Worm (Caenorhabditis elegans) whole organism, L4 larva: ENCODE results near the gene F54D5.5.
A peak's percentile ranks its signal among the peaks of the same experiment; 100 is the strongest.

Experiments
- F26F4.8 ChIP-seq: fragments of 200-800 bp; sonication (Bioruptor generic); conservative IDR thresholded peaks from 2 replicates; pipeline ENCODE4 v1.3.6; 2022; ENCODE audit warnings: missing genetic modification characterization, missing compliant biosample characterization
- T20F7.1 ChIP-seq: fragments of 200-800 bp; sonication (Bioruptor generic); optimal IDR thresholded peaks from 2 replicates; lab custom pipeline; 2018; ENCODE audit warnings: mild to moderate bottlenecking, missing genetic modification characterization, missing compliant biosample characterization
- T26A8.4 ChIP-seq: fragments of 200-800 bp; sonication (Bioruptor generic); IDR thresholded peaks from 2 replicates; pipeline ENCODE4 v1.3.6; 2022; ENCODE audit warnings: missing genetic modification characterization, missing compliant biosample characterization
- Y105C5A.15 ChIP-seq: fragments of 200-800 bp; sonication (Bioruptor generic); IDR thresholded peaks from 2 replicates; pipeline ENCODE4 v1.3.6; 2022; ENCODE audit warnings: missing genetic modification characterization, missing compliant biosample characterization
- Y48G9A.11 ChIP-seq: fragments of 200-800 bp; sonication (Bioruptor generic); IDR thresholded peaks from 2 replicates; pipeline ENCODE4 v1.3.6; 2022; ENCODE audit warnings: missing genetic modification reagents, missing genetic modification characterization, missing compliant biosample characterization
- ZK546.5 ChIP-seq, 2 experiments: sonication (generic microtip); optimal IDR thresholded peaks; 2 replicates each; lab custom pipeline; 2017; ENCODE audit warnings: missing biosample characterization in 2 of 2, missing genetic modification characterization in 2 of 2
- aha-1 ChIP-seq: fragments of 150-350 bp; peaks from one replicate; lab custom pipeline; 2014; ENCODE audit warnings: missing biosample characterization, missing genetic modification characterization
- ama-1 ChIP-seq: fragments of 150-350 bp; optimal IDR thresholded peaks from 2 replicates; lab custom pipeline; 2014; ENCODE audit warnings: inconsistent platforms, mixed read lengths
- ceh-28 ChIP-seq: fragments of 150-350 bp; optimal IDR thresholded peaks from 2 replicates; lab custom pipeline; 2014; ENCODE audit warnings: missing biosample characterization, missing genetic modification reagents, missing genetic modification characterization
- cey-2 ChIP-seq: sonication (generic microtip); optimal IDR thresholded peaks from 3 replicates; lab custom pipeline; 2017; ENCODE audit warnings: missing genetic modification characterization, mild to moderate bottlenecking, missing compliant biosample characterization, antibody characterized with exemption, borderline replicate concordance; ENCODE audit not compliant: insufficient read depth
- ctbp-1 ChIP-seq: fragments of 200-800 bp; sonication (Bioruptor generic); IDR thresholded peaks from 2 replicates; pipeline ENCODE4 v1.3.6; 2022; ENCODE audit warnings: missing genetic modification reagents, missing genetic modification characterization, missing compliant biosample characterization
- daf-19 ChIP-seq: fragments of 200-800 bp; sonication (Bioruptor generic); conservative IDR thresholded peaks from 2 replicates; pipeline ENCODE4 v1.3.6; 2022; ENCODE audit warnings: missing genetic modification characterization, missing compliant biosample characterization
- daf-8 ChIP-seq: fragments of 200-800 bp; sonication (Bioruptor generic); IDR thresholded peaks from 2 replicates; pipeline ENCODE4 v1.3.6; 2022; ENCODE audit warnings: missing genetic modification characterization, missing compliant biosample characterization
- dmd-6 ChIP-seq: fragments of 200-800 bp; sonication (Bioruptor generic); IDR thresholded peaks from 2 replicates; pipeline ENCODE4 v1.3.6; 2022; ENCODE audit warnings: missing genetic modification reagents, missing genetic modification characterization, missing compliant biosample characterization
- dmd-8 ChIP-seq: fragments of 200-800 bp; sonication (Bioruptor generic); IDR thresholded peaks from 2 replicates; pipeline ENCODE4 v1.3.6; 2022; ENCODE audit warnings: missing genetic modification characterization, missing compliant biosample characterization
- dmd-9 ChIP-seq: fragments of 200-800 bp; sonication (Bioruptor generic); IDR thresholded peaks from 2 replicates; pipeline ENCODE4 v1.3.6; 2022; ENCODE audit warnings: missing genetic modification reagents, missing genetic modification characterization, missing compliant biosample characterization
- duxl-1 ChIP-seq: sonication (generic microtip); optimal IDR thresholded peaks from 2 replicates; lab custom pipeline; 2016; ENCODE audit warnings: mild to moderate bottlenecking, missing genetic modification characterization, moderate library complexity, missing compliant biosample characterization; ENCODE audit not compliant: poor library complexity
- dve-1 ChIP-seq: sonication (generic microtip); optimal IDR thresholded peaks from 2 replicates; lab custom pipeline; 2017; ENCODE audit warnings: antibody characterized with exemption, mild to moderate bottlenecking, missing genetic modification characterization, missing compliant biosample characterization; ENCODE audit not compliant: insufficient read depth
- egl-43 ChIP-seq: fragments of 200-800 bp; sonication (Bioruptor generic); IDR thresholded peaks from 2 replicates; pipeline ENCODE4 v1.3.6; 2022; ENCODE audit warnings: missing genetic modification reagents, missing genetic modification characterization, missing compliant biosample characterization
- fkh-10 ChIP-seq: fragments of 150-350 bp; optimal IDR thresholded peaks from 2 replicates; lab custom pipeline; 2014; ENCODE audit warnings: missing biosample characterization, missing genetic modification reagents, missing genetic modification characterization
- fos-1 ChIP-seq: fragments of 150-350 bp; optimal IDR thresholded peaks from 2 replicates; lab custom pipeline; 2014; ENCODE audit warnings: missing biosample characterization, missing genetic modification characterization
- gei-8 ChIP-seq: fragments of 200-800 bp; sonication (Bioruptor generic); optimal IDR thresholded peaks from 2 replicates; lab custom pipeline; 2018; ENCODE audit warnings: mild to moderate bottlenecking, missing genetic modification characterization, missing compliant biosample characterization
- hmg-1.1 ChIP-seq: fragments of 200-800 bp; sonication (Bioruptor generic); IDR thresholded peaks from 2 replicates; pipeline ENCODE4 v1.3.6; 2022; ENCODE audit warnings: missing genetic modification reagents, missing genetic modification characterization, missing compliant biosample characterization
- lim-7 ChIP-seq: fragments of 200-800 bp; sonication (Bioruptor generic); IDR thresholded peaks from 2 replicates; pipeline ENCODE4 v1.3.6; 2022; ENCODE audit warnings: missing genetic modification characterization, missing compliant biosample characterization
- lin-15B ChIP-seq: fragments of 150-350 bp; sonication (generic microtip); optimal IDR thresholded peaks from 3 replicates; lab custom pipeline; 2014; ENCODE audit warnings: missing biosample characterization, missing genetic modification characterization
- lir-3 ChIP-seq: sonication (generic microtip); optimal IDR thresholded peaks from 2 replicates; lab custom pipeline; 2016; ENCODE audit warnings: mild to moderate bottlenecking, missing genetic modification characterization, missing compliant biosample characterization
- lsy-2 ChIP-seq, 2 experiments: fragments of 150-350 bp in 1 of 2; sonication (generic microtip) in 1 of 2; optimal IDR thresholded peaks; 2 replicates each; lab custom pipeline; 2014 to 2017; ENCODE audit warnings: missing biosample characterization in 2 of 2, missing genetic modification characterization in 2 of 2
- mep-1 ChIP-seq: fragments of 150-350 bp; sonication (generic microtip); optimal IDR thresholded peaks from 3 replicates; lab custom pipeline; 2014; ENCODE audit warnings: missing biosample characterization, missing genetic modification characterization
- mes-2 ChIP-seq: sonication (generic microtip); optimal IDR thresholded peaks from 2 replicates; lab custom pipeline; 2016; ENCODE audit warnings: missing genotype, mild to moderate bottlenecking, missing genetic modification characterization, missing compliant biosample characterization; ENCODE audit not compliant: poor library complexity, severe bottlenecking
- mxl-3 ChIP-seq: fragments of 200-800 bp; sonication (Bioruptor generic); optimal IDR thresholded peaks from 2 replicates; lab custom pipeline; 2018; ENCODE audit warnings: mild to moderate bottlenecking, missing genetic modification characterization, missing compliant biosample characterization
- nhr-237 ChIP-seq: sonication (generic microtip); optimal IDR thresholded peaks from 2 replicates; lab custom pipeline; 2017; ENCODE audit warnings: missing biosample characterization, missing genetic modification characterization
- nhr-42 ChIP-seq: fragments of 200-800 bp; sonication (Bioruptor generic); IDR thresholded peaks from 2 replicates; pipeline ENCODE4 v1.3.6; 2022; ENCODE audit warnings: missing genetic modification characterization, missing compliant biosample characterization
- nhr-6 ChIP-seq: fragments of 150-350 bp; optimal IDR thresholded peaks from 2 replicates; lab custom pipeline; 2014; ENCODE audit warnings: missing biosample characterization, missing genetic modification characterization
- nhr-77 ChIP-seq: fragments of 150-350 bp; optimal IDR thresholded peaks from 2 replicates; lab custom pipeline; 2014; ENCODE audit warnings: missing biosample characterization, missing genetic modification characterization
- pha-4 ChIP-seq, 2 experiments: fragments of 150-350 bp in 1 of 2; fragments of 200-800 bp in 1 of 2; sonication (Bioruptor generic) in 1 of 2; IDR thresholded peaks in 1 of 2; optimal IDR thresholded peaks in 1 of 2; 2 replicates each; pipeline versions ENCODE4 v1.3.6 to Lab custom; 2014 to 2022; ENCODE audit warnings: missing genetic modification characterization in 2 of 2, missing genetic modification reagents in 2 of 2, missing biosample characterization in 1 of 2, missing compliant biosample characterization in 1 of 2
- php-3 ChIP-seq: fragments of 200-800 bp; sonication (Bioruptor generic); IDR thresholded peaks from 2 replicates; pipeline ENCODE4 v1.3.6; 2022; ENCODE audit warnings: missing genetic modification reagents, missing genetic modification characterization, missing compliant biosample characterization
- sdz-12 ChIP-seq: fragments of 200-800 bp; sonication (Bioruptor generic); optimal IDR thresholded peaks from 2 replicates; lab custom pipeline; 2018; ENCODE audit warnings: mild to moderate bottlenecking, missing genetic modification characterization, missing compliant biosample characterization
- set-16 ChIP-seq: fragments of 200-800 bp; sonication (Bioruptor generic); IDR thresholded peaks from 2 replicates; pipeline ENCODE4 v1.3.6; 2022; ENCODE audit warnings: missing genetic modification reagents, missing genetic modification characterization, missing compliant biosample characterization
- snpc-1.2 ChIP-seq: fragments of 200-800 bp; sonication (Bioruptor generic); IDR thresholded peaks from 2 replicates; pipeline ENCODE4 v1.3.6; 2022; ENCODE audit warnings: missing genetic modification reagents, missing genetic modification characterization, missing compliant biosample characterization
- spr-3 ChIP-seq: fragments of 200-800 bp; sonication (Bioruptor generic); optimal IDR thresholded peaks from 2 replicates; lab custom pipeline; 2018; ENCODE audit warnings: mild to moderate bottlenecking, missing genetic modification characterization, missing compliant biosample characterization
- tra-1 ChIP-seq: fragments of 200-800 bp; sonication (Bioruptor generic); IDR thresholded peaks from 2 replicates; pipeline ENCODE4 v1.3.6; 2022; ENCODE audit warnings: missing genetic modification reagents, missing genetic modification characterization, missing compliant biosample characterization
- unc-39 ChIP-seq: sonication (generic microtip); optimal IDR thresholded peaks from 2 replicates; lab custom pipeline; 2017; ENCODE audit warnings: missing biosample characterization, missing genetic modification characterization
- unc-62 ChIP-seq, 3 experiments: fragments of 150-350 bp in 1 of 3; sonication (generic microtip); optimal IDR thresholded peaks in 2 of 3; peaks in 1 of 3; 1 replicate in 1 of 3; 2 replicates in 2 of 3; lab custom pipeline; 2014 to 2017; ENCODE audit warnings: missing biosample characterization in 3 of 3, missing genetic modification characterization in 3 of 3, missing genetic modification reagents in 3 of 3, missing genotype in 1 of 3
- vab-7 ChIP-seq: fragments of 200-800 bp; sonication (Bioruptor generic); IDR thresholded peaks from 2 replicates; pipeline ENCODE4 v1.3.6; 2022; ENCODE audit warnings: missing genetic modification reagents, missing genetic modification characterization, missing compliant biosample characterization
- zag-1 ChIP-seq: fragments of 150-350 bp; optimal IDR thresholded peaks from 2 replicates; lab custom pipeline; 2014; ENCODE audit warnings: missing biosample characterization, missing genetic modification characterization
- zfp-2 ChIP-seq: sonication (generic microtip); optimal IDR thresholded peaks from 2 replicates; lab custom pipeline; 2016; ENCODE audit warnings: mild to moderate bottlenecking, missing genetic modification characterization, missing compliant biosample characterization

Gene F54D5.5

DNA sequence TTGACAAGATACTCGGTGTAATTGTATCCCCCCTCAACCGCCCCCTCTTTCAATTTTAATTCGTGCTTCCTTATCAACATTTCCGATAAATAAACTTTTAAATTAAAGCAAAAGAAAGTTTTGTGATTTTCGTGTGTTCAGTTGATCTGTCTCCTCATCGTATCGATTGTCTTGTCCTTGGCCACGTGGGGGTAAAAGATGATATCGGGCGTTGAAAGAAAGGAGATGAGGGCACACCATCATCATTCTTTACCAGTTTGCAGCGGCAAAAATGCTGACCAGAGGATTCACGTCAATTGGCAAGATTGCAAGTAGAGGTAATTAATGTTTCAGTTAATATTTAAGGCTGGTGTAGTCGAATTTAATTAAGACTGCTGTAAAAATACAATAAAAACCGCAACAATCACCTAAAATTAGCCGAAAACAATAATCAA, 19.5 kb downstream of the F54D5.5 start, which contains the start of gene F54D5.7 (continued):
- TF ChIP-seq dmd-9 (no peak), snpc-1.2 (GFP tag; lab: Robert Waterston, UW) (peak; percentile 81), dmd-8 (peak; percentile 54; the same call in 1 of the 2 replicates), ctbp-1 (peak; percentile 70), Y48G9A.11 (peak; percentile 44; the same call in 1 of the 2 replicates), cey-2 (tag; lab: Kevin White, UChicago) (no peak), lsy-2 (tag; optimal IDR thresholded peaks at IDR 0.05; lab: Kevin White, UChicago) (peak; percentile 3 to 76), ama-1 (peak; percentile 76), zfp-2 (no peak), fos-1 (tag; lab: Kevin White, UChicago) (no peak), php-3 (no peak; the same call in 1 of the 2 replicates), unc-62 (GFP tag; optimal IDR thresholded peaks at IDR 0.05 in 1 of 2; lab: Kevin White, UChicago) (peak in 1 of 2 experiments; percentile 9), unc-62 (tag; optimal IDR thresholded peaks at IDR 0.05; lab: Kevin White, UChicago) (no peak), nhr-6 (tag; lab: Kevin White, UChicago) (no peak), F26F4.8 (GFP tag; lab: Robert Waterston, UW) (no peak), nhr-237 (tag; lab: Kevin White, UChicago) (no peak), unc-39 (no peak), lir-3 (tag; lab: Kevin White, UChicago) (no peak), duxl-1 (no peak), T20F7.1 (GFP tag; lab: Kevin White, UChicago) (peak; percentile 75), aha-1 (peak; percentile 97), daf-19 (GFP tag; lab: Robert Waterston, UW) (no peak), Y105C5A.15 (GFP tag; lab: Robert Waterston, UW) (no peak)

DNA sequence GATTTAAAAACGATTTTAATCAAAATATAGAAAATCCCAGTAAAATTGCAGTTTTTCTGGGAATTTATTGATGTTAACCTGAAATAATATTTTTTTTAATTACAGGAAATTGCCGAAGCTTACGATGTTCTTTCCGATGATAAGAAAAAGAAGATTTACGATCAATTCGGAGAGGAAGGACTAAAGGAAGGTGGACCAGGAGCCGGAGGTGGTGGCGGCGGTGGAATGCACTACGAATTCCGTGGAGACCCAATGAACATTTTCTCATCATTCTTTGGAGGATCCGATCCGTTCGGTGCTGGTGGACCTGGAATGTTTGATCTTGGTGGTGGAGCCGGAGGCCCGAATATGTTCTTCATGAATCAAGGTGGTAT, 20.9 kb downstream of the F54D5.5 start:
- TF ChIP-seq aha-1 (peak; percentile 93), set-16 (GFP tag; lab: Robert Waterston, UW) (peak; percentile 41), lim-7 (GFP tag; lab: Robert Waterston, UW) (0 out of 2 replicates have a peak, but pooled peaks have one; percentile 21), dmd-6 (GFP tag; lab: Robert Waterston, UW) (peak; percentile 15; the same call in 1 of the 2 replicates), hmg-1.1 (no peak), ctbp-1 (no peak), fkh-10 (GFP tag; lab: Kevin White, UChicago) (no peak), spr-3 (GFP tag; lab: Kevin White, UChicago) (no peak), nhr-42 (GFP tag; lab: Robert Waterston, UW) (no peak), ceh-28 (tag; lab: Kevin White, UChicago) (no peak), sdz-12 (no peak), T26A8.4 (no peak), dve-1 (tag; lab: Kevin White, UChicago) (no peak), unc-39 (no peak), mes-2 (tag; lab: Kevin White, UChicago) (no peak)
- TF ChIP-seq, all 104 proteins: peak for 4

DNA sequence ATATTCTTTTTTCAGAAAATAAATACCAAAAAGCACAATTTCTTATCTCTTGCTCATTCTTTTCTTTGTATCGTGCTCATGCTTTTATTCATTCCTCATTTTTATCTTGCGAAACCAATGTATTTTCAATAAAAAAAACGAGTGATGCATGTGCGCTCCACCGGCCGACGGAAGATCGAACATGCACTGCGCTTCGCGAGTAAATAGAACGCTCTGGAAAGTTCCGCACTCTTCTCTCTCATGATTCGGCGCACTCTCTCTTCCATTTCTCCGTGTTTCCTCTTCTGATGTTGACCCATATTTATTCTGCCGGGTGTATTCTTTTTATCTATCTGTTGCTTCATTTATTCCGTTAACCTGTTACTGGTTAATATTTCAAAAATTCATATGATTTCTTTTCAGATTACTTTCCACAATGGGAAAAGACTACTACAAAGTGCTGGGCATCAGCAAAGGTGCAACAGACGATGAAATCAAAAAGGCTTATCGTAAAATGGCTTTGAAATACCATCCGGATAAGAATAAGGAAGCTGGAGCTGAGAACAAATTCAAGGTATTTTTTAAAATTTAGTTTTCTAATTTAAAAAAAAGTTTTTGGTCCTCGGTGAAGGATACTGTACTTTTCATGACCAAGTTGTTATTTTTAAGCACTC, 21.4 kb downstream of the F54D5.5 start, which contains the start of gene dnj-13:
Gene dnj-13 (plus strand): TSS at position 403 of the 653 bp plus-strand sequence.
- TF ChIP-seq egl-43 (GFP tag; lab: Robert Waterston, UW) (peak; percentile 95), ZK546.5 (tag; optimal IDR thresholded peaks at IDR 0.05; lab: Kevin White, UChicago) (no peak), nhr-6 (tag; lab: Kevin White, UChicago) (peak; percentile 80), nhr-77 (tag; lab: Kevin White, UChicago) (peak; percentile 90), zag-1 (no peak), tra-1 (peak; percentile 96), dve-1 (tag; lab: Kevin White, UChicago) (peak; percentile 98), zfp-2 (peak; percentile 73), pha-4 (GFP tag; IDR thresholded peaks at IDR 0.05; lab: Robert Waterston, UW) (peak; percentile 98), pha-4 (tag; optimal IDR thresholded peaks at IDR 0.05; lab: Kevin White, UChicago) (peak; percentile 89), lin-15B (tag; lab: Kevin White, UChicago) (no peak), gei-8 (GFP tag; lab: Kevin White, UChicago) (peak; percentile 94), Y105C5A.15 (GFP tag; lab: Robert Waterston, UW) (peak; percentile 65; the same call in 1 of the 2 replicates), mxl-3 (GFP tag; lab: Kevin White, UChicago) (peak; percentile 88), vab-7 (peak; percentile 85), mep-1 (tag; lab: Kevin White, UChicago) (peak; percentile 96), ctbp-1 (peak; percentile 95), daf-8 (GFP tag; lab: Robert Waterston, UW) (no peak), dmd-9 (peak; percentile 79)
